Worm (Caenorhabditis elegans) whole organism, young adult: ENCODE measurements around the gene Y42G9A.3.

Source experiments
- B0261.1 ChIP-seq: sonication (generic microtip); optimal IDR thresholded peaks from 2 replicates; lab custom pipeline; 2016; ENCODE audit warnings: mild to moderate bottlenecking, missing genetic modification characterization, moderate library complexity, missing compliant biosample characterization
- B0336.3 ChIP-seq: fragments of 200-800 bp; sonication (Bioruptor generic); IDR thresholded peaks from 2 replicates; pipeline ENCODE4 v1.3.6; 2022; ENCODE audit warnings: missing genetic modification characterization, missing compliant biosample characterization
- F22D6.2 ChIP-seq: sonication (generic microtip); optimal IDR thresholded peaks from 2 replicates; lab custom pipeline; 2016; ENCODE audit warnings: mild to moderate bottlenecking, missing genetic modification characterization, missing compliant biosample characterization
- F57A8.1 ChIP-seq: fragments of 200-800 bp; sonication (Bioruptor generic); optimal IDR thresholded peaks from 2 replicates; lab custom pipeline; 2018; ENCODE audit warnings: mild to moderate bottlenecking, missing genetic modification characterization, moderate library complexity, missing compliant biosample characterization
- F57C9.4 ChIP-seq: sonication (generic microtip); optimal IDR thresholded peaks from 2 replicates; lab custom pipeline; 2017; ENCODE audit warnings: mild to moderate bottlenecking, missing genetic modification characterization, missing compliant biosample characterization
- K12H6.12 ChIP-seq: fragments of 200-800 bp; sonication (Bioruptor generic); optimal IDR thresholded peaks from 2 replicates; lab custom pipeline; 2018; ENCODE audit warnings: mild to moderate bottlenecking, missing genetic modification characterization, missing compliant biosample characterization
- T07F8.4 ChIP-seq: sonication (generic microtip); optimal IDR thresholded peaks from 2 replicates; lab custom pipeline; 2016; ENCODE audit warnings: mild to moderate bottlenecking, missing genetic modification characterization, moderate library complexity, missing compliant biosample characterization
- T26A5.8 ChIP-seq: sonication (generic microtip); optimal IDR thresholded peaks from 2 replicates; lab custom pipeline; 2016; ENCODE audit warnings: missing genetic modification characterization, missing compliant biosample characterization
- Y53G8AR.9 ChIP-seq: fragments of 200-800 bp; sonication (Bioruptor generic); conservative IDR thresholded peaks from 2 replicates; pipeline ENCODE4 v1.3.6; 2022; ENCODE audit warnings: missing genetic modification reagents, missing genetic modification characterization, missing compliant biosample characterization
- Y67H2A.10 ChIP-seq: fragments of 200-800 bp; sonication (Bioruptor generic); conservative IDR thresholded peaks from 2 replicates; pipeline ENCODE4 v1.3.6; 2022; ENCODE audit warnings: missing genetic modification reagents, missing genetic modification characterization, missing compliant biosample characterization
- Y95B8A.8 ChIP-seq: fragments of 200-800 bp; sonication (Bioruptor generic); IDR thresholded peaks from 2 replicates; pipeline ENCODE4 v1.3.6; 2022; ENCODE audit warnings: missing genetic modification reagents, missing genetic modification characterization, missing compliant biosample characterization
- ama-1 ChIP-seq, 3 experiments: fragments of 150-350 bp in 1 of 3; sonication (generic microtip) in 2 of 3; optimal IDR thresholded peaks; 2 replicates each; lab custom pipeline; 2014 to 2018; ENCODE audit warnings: missing biosample characterization in 2 of 3, missing genetic modification characterization in 2 of 3, missing genetic modification reagents in 2 of 3
- aptf-3 ChIP-seq: fragments of 200-800 bp; sonication (Bioruptor generic); IDR thresholded peaks from 2 replicates; pipeline ENCODE4 v1.3.6; 2022; ENCODE audit warnings: missing genetic modification characterization, missing compliant biosample characterization
- atf-7 ChIP-seq: sonication (generic microtip); optimal IDR thresholded peaks from 2 replicates; lab custom pipeline; 2017; ENCODE audit warnings: mild to moderate bottlenecking, missing genetic modification characterization, missing compliant biosample characterization
- attf-5 ChIP-seq: fragments of 200-800 bp; sonication (Bioruptor generic); optimal IDR thresholded peaks from 2 replicates; lab custom pipeline; 2018; ENCODE audit warnings: mild to moderate bottlenecking, missing genetic modification characterization, missing compliant biosample characterization
- attf-6 ChIP-seq: fragments of 200-800 bp; sonication (Bioruptor generic); IDR thresholded peaks from 2 replicates; pipeline ENCODE4 v1.3.6; 2022; ENCODE audit warnings: missing genetic modification reagents, missing genetic modification characterization, missing compliant biosample characterization
- ccch-3 ChIP-seq: fragments of 200-800 bp; sonication (Bioruptor generic); optimal IDR thresholded peaks from 2 replicates; lab custom pipeline; 2018; ENCODE audit warnings: mild to moderate bottlenecking, missing genetic modification characterization, missing compliant biosample characterization
- cebp-1 ChIP-seq, 2 experiments: fragments of 200-800 bp in 1 of 2; sonication (Bioruptor generic) in 1 of 2; sonication (generic microtip) in 1 of 2; IDR thresholded peaks in 1 of 2; optimal IDR thresholded peaks in 1 of 2; 2 replicates each; pipeline versions ENCODE4 v1.3.6 to Lab custom; 2017 to 2022; ENCODE audit warnings: missing compliant biosample characterization in 2 of 2, missing genetic modification characterization in 2 of 2, mild to moderate bottlenecking in 1 of 2, missing genetic modification reagents in 1 of 2, moderate library complexity in 1 of 2
- cebp-2 ChIP-seq: fragments of 200-800 bp; sonication (Bioruptor generic); IDR thresholded peaks from 2 replicates; pipeline ENCODE4 v1.3.6; 2022; ENCODE audit warnings: missing genetic modification characterization, missing compliant biosample characterization
- ceh-40 ChIP-seq: fragments of 200-800 bp; sonication (Bioruptor generic); IDR thresholded peaks from 2 replicates; pipeline ENCODE4 v1.3.6; 2022; ENCODE audit warnings: missing genetic modification characterization, missing compliant biosample characterization
- ceh-91 ChIP-seq: fragments of 200-800 bp; sonication (Bioruptor generic); IDR thresholded peaks from 2 replicates; pipeline ENCODE4 v1.3.6; 2022; ENCODE audit warnings: missing genetic modification reagents, missing genetic modification characterization, missing compliant biosample characterization
- dpff-1 ChIP-seq: sonication (generic microtip); optimal IDR thresholded peaks from 2 replicates; lab custom pipeline; 2017; ENCODE audit warnings: mild to moderate bottlenecking, missing genetic modification characterization, missing compliant biosample characterization
- dpl-1 ChIP-seq: fragments of 150-350 bp; optimal IDR thresholded peaks from 2 replicates; lab custom pipeline; 2014; ENCODE audit warnings: missing biosample characterization, missing genetic modification reagents, missing genetic modification characterization
- ekl-4 ChIP-seq: fragments of 200-800 bp; sonication (Bioruptor generic); IDR thresholded peaks from 2 replicates; pipeline ENCODE4 v1.3.6; 2022; ENCODE audit warnings: missing genetic modification reagents, missing genetic modification characterization, missing compliant biosample characterization
- him-1 ChIP-seq: sonication (generic microtip); optimal IDR thresholded peaks from 2 replicates; lab custom pipeline; 2016; ENCODE audit warnings: missing genotype, missing genetic modification reagents, missing genetic modification characterization, missing compliant biosample characterization
- hmg-1.2 ChIP-seq: fragments of 200-800 bp; sonication (Bioruptor generic); IDR thresholded peaks from 2 replicates; pipeline ENCODE4 v1.3.6; 2022; ENCODE audit warnings: missing genetic modification reagents, missing genetic modification characterization, missing compliant biosample characterization
- hsf-1 ChIP-seq: fragments of 200-800 bp; sonication (Bioruptor generic); IDR thresholded peaks from 2 replicates; pipeline ENCODE4 v1.3.6; 2022; ENCODE audit warnings: missing genetic modification reagents, missing genetic modification characterization, missing compliant biosample characterization
- lin-26 ChIP-seq: fragments of 200-800 bp; sonication (Bioruptor generic); IDR thresholded peaks from 2 replicates; pipeline ENCODE4 v1.3.6; 2022; ENCODE audit warnings: missing genetic modification reagents, missing genetic modification characterization, missing compliant biosample characterization
- lin-54 ChIP-seq: fragments of 200-800 bp; sonication (Bioruptor generic); optimal IDR thresholded peaks from 2 replicates; lab custom pipeline; 2018; ENCODE audit warnings: mild to moderate bottlenecking, missing genetic modification characterization, missing compliant biosample characterization
- madf-6 ChIP-seq: fragments of 200-800 bp; sonication (Bioruptor generic); IDR thresholded peaks from 2 replicates; pipeline ENCODE4 v1.3.6; 2022; ENCODE audit warnings: missing genetic modification reagents, missing genetic modification characterization, missing compliant biosample characterization
- mcd-1 ChIP-seq: fragments of 200-800 bp; sonication (Bioruptor generic); IDR thresholded peaks from 2 replicates; pipeline ENCODE4 v1.3.6; 2022; ENCODE audit warnings: missing genetic modification reagents, missing genetic modification characterization, missing compliant biosample characterization
- nfya-1 ChIP-seq: sonication (generic microtip); optimal IDR thresholded peaks from 2 replicates; lab custom pipeline; 2017; ENCODE audit warnings: antibody characterized with exemption, missing compliant biosample characterization, missing genetic modification characterization, borderline replicate concordance; ENCODE audit not compliant: insufficient read depth
- nhr-80 ChIP-seq: sonication (generic microtip); optimal IDR thresholded peaks from 2 replicates; lab custom pipeline; 2016; ENCODE audit warnings: missing genetic modification characterization, missing compliant biosample characterization
- rcor-1 ChIP-seq: fragments of 200-800 bp; sonication (Bioruptor generic); IDR thresholded peaks from 2 replicates; pipeline ENCODE4 v1.3.6; 2022; ENCODE audit warnings: missing genetic modification reagents, missing genetic modification characterization, missing compliant biosample characterization
- rec-8 ChIP-seq, 2 experiments: sonication (generic microtip); optimal IDR thresholded peaks; 2 replicates each; lab custom pipeline; 2016; ENCODE audit warnings: mild to moderate bottlenecking in 2 of 2, missing genetic modification characterization in 2 of 2, missing genetic modification reagents in 2 of 2, missing genotype in 2 of 2, missing biosample characterization in 1 of 2, missing compliant biosample characterization in 1 of 2, moderate library complexity in 1 of 2
- repo-1 ChIP-seq: sonication (generic microtip); optimal IDR thresholded peaks from 2 replicates; lab custom pipeline; 2017; ENCODE audit warnings: mild to moderate bottlenecking, missing genetic modification characterization, missing compliant biosample characterization
- sdz-38 ChIP-seq: sonication (generic microtip); optimal IDR thresholded peaks from 2 replicates; lab custom pipeline; 2016; ENCODE audit warnings: missing genotype, missing genetic modification characterization, missing compliant biosample characterization
- snpc-4 ChIP-seq, 5 experiments: fragments of 150-350 bp in 1 of 5; sonication (generic microtip) in 4 of 5; optimal IDR thresholded peaks; 2 replicates each; lab custom pipeline; 2014 to 2018; ENCODE audit warnings: missing genetic modification characterization in 5 of 5, missing biosample characterization in 3 of 5, antibody characterized with exemption in 2 of 5, mild to moderate bottlenecking in 2 of 5, missing compliant biosample characterization in 2 of 5, missing genotype in 2 of 5, moderate library complexity in 2 of 5, missing genetic modification reagents in 1 of 5
- sptf-2 ChIP-seq: fragments of 200-800 bp; sonication (Bioruptor generic); optimal IDR thresholded peaks from 2 replicates; lab custom pipeline; 2018; ENCODE audit warnings: mild to moderate bottlenecking, missing genetic modification characterization, missing compliant biosample characterization
- tbx-9 ChIP-seq: sonication (generic microtip); optimal IDR thresholded peaks from 2 replicates; lab custom pipeline; 2016; ENCODE audit warnings: borderline replicate concordance, missing genetic modification characterization, inconsistent platforms, missing compliant biosample characterization
- tlf-1 ChIP-seq: fragments of 200-800 bp; sonication (Bioruptor generic); optimal IDR thresholded peaks from 2 replicates; lab custom pipeline; 2018; ENCODE audit warnings: mild to moderate bottlenecking, missing genetic modification characterization, missing compliant biosample characterization
- zim-3 ChIP-seq: sonication (generic microtip); optimal IDR thresholded peaks from 2 replicates; lab custom pipeline; 2017; ENCODE audit warnings: mild to moderate bottlenecking, missing genetic modification characterization, moderate library complexity, missing compliant biosample characterization
- ztf-18 ChIP-seq: sonication (generic microtip); optimal IDR thresholded peaks from 2 replicates; lab custom pipeline; 2016; ENCODE audit warnings: missing genotype, mild to moderate bottlenecking, missing genetic modification characterization, missing compliant biosample characterization
- ztf-22 ChIP-seq: fragments of 200-800 bp; sonication (Bioruptor generic); optimal IDR thresholded peaks from 2 replicates; lab custom pipeline; 2018; ENCODE audit warnings: mild to moderate bottlenecking, missing genetic modification characterization, moderate library complexity, missing compliant biosample characterization
- ztf-25 ChIP-seq: fragments of 200-800 bp; sonication (Bioruptor generic); IDR thresholded peaks from 2 replicates; pipeline ENCODE4 v1.3.6; 2022; ENCODE audit warnings: missing genetic modification reagents, missing genetic modification characterization, missing compliant biosample characterization
- ztf-28 ChIP-seq: fragments of 200-800 bp; sonication (Bioruptor generic); IDR thresholded peaks from 2 replicates; pipeline ENCODE4 v1.3.6; 2022; ENCODE audit warnings: missing genetic modification reagents, missing genetic modification characterization, missing compliant biosample characterization
- ztf-6 ChIP-seq: fragments of 200-800 bp; sonication (Bioruptor generic); IDR thresholded peaks from 2 replicates; pipeline ENCODE4 v1.3.6; 2022; ENCODE audit warnings: missing genetic modification reagents, missing genetic modification characterization, missing compliant biosample characterization

Y42G9A.3 gene

ce11 chrIII:6140818-6141217 lies 5.2 kb upstream of the Y42G9A.3 start (continued):
- TF ChIP-seq F57C9.4 (no peak), attf-5 (GFP tag; lab: Kevin White, UChicago) (no peak), ztf-6 (GFP tag; lab: Robert Waterston, UW) (no peak), ztf-18 (no peak), cebp-2 (no peak), B0261.1 (tag; lab: Kevin White, UChicago) (no peak), nhr-80 (tag; lab: Kevin White, UChicago) (no peak), atf-7 (tag; lab: Kevin White, UChicago) (no peak), attf-6 (no peak), ztf-25 (GFP tag; lab: Robert Waterston, UW) (no peak), repo-1 (tag; lab: Kevin White, UChicago) (no peak), Y67H2A.10 (GFP tag; lab: Robert Waterston, UW) (no peak), Y95B8A.8 (GFP tag; lab: Robert Waterston, UW) (no peak), dpff-1 (tag; lab: Kevin White, UChicago) (no peak), tlf-1 (GFP tag; lab: Kevin White, UChicago) (no peak), B0336.3 (GFP tag; lab: Robert Waterston, UW) (no peak), sptf-2 (no peak), madf-6 (GFP tag; lab: Robert Waterston, UW) (peak; percentile 73), rcor-1 (GFP tag; lab: Robert Waterston, UW) (no peak), T07F8.4 (no peak), ama-1 (optimal IDR thresholded peaks at IDR 0.05; lab: Kevin White, UChicago) (no peak), ama-1 (GFP tag; optimal IDR thresholded peaks at IDR 0.05; lab: Kevin White, UChicago) (no peak), zim-3 (no peak), ztf-28 (GFP tag; lab: Robert Waterston, UW) (no peak), mcd-1 (GFP tag; lab: Robert Waterston, UW) (no peak), lin-54 (GFP tag; lab: Kevin White, UChicago) (no peak), F57A8.1 (GFP tag; lab: Kevin White, UChicago) (no peak), cebp-1 (GFP tag; IDR thresholded peaks at IDR 0.05; lab: Robert Waterston, UW) (no peak), cebp-1 (tag; optimal IDR thresholded peaks at IDR 0.05; lab: Kevin White, UChicago) (no peak), K12H6.12 (tag; lab: Kevin White, UChicago) (no peak), ztf-22 (no peak), dpl-1 (GFP tag; lab: Kevin White, UChicago) (no peak), Y53G8AR.9 (no peak), T26A5.8 (tag; lab: Kevin White, UChicago) (no peak), nfya-1 (tag; lab: Kevin White, UChicago) (no peak), F22D6.2 (tag; lab: Kevin White, UChicago) (no peak)
- TF ChIP-seq, all 124 proteins: peak for 10

ce11 chrIII:6141532-6141931 lies 4.5 kb upstream of the Y42G9A.3 start:
- TF ChIP-seq B0336.3 (GFP tag; lab: Robert Waterston, UW) (no peak), aptf-3 (GFP tag; lab: Robert Waterston, UW) (no peak), nfya-1 (tag; lab: Kevin White, UChicago) (no peak), zim-3 (no peak), sdz-38 (tag; lab: Kevin White, UChicago) (no peak), ztf-25 (GFP tag; lab: Robert Waterston, UW) (no peak), lin-26 (GFP tag; lab: Robert Waterston, UW) (no peak), repo-1 (tag; lab: Kevin White, UChicago) (no peak), Y53G8AR.9 (no peak), rec-8 (tag; optimal IDR thresholded peaks at IDR 0.05; lab: Kevin White, UChicago) (no peak), ztf-6 (GFP tag; lab: Robert Waterston, UW) (no peak), hsf-1 (GFP tag; lab: Robert Waterston, UW) (no peak), ccch-3 (GFP tag; lab: Kevin White, UChicago) (no peak), hmg-1.2 (no peak), ekl-4 (GFP tag; lab: Robert Waterston, UW) (0 out of 2 replicates have a peak, but pooled peaks have one; percentile 30), snpc-4 (GFP tag; optimal IDR thresholded peaks at IDR 0.05; lab: Kevin White, UChicago) (no peak), snpc-4 (tag; optimal IDR thresholded peaks at IDR 0.05; lab: Kevin White, UChicago) (no peak), ceh-40 (GFP tag; lab: Robert Waterston, UW) (no peak), ceh-91 (GFP tag; lab: Robert Waterston, UW) (no peak), him-1 (tag; lab: Kevin White, UChicago) (no peak), dpff-1 (tag; lab: Kevin White, UChicago) (no peak), tbx-9 (tag; lab: Kevin White, UChicago) (no peak), rcor-1 (GFP tag; lab: Robert Waterston, UW) (no peak)
